Worm (Caenorhabditis elegans) whole organism, midembryonic: Measurements from ENCODE around the gene C16D2.1.

Experiments used
- flt-1 ChIP-seq: fragments of 200-800 bp; sonication (Bioruptor generic); IDR thresholded peaks from 2 replicates; pipeline ENCODE4 v1.3.6; 2022; ENCODE audit warnings: missing genetic modification characterization, missing compliant biosample characterization
- klf-2 ChIP-seq: fragments of 200-800 bp; sonication (Bioruptor generic); conservative IDR thresholded peaks from 2 replicates; pipeline ENCODE4 v1.3.6; 2022; ENCODE audit warnings: missing genetic modification reagents, missing genetic modification characterization, missing compliant biosample characterization
- med-1 ChIP-seq: sonication (generic microtip); optimal IDR thresholded peaks from 2 replicates; lab custom pipeline; 2017; ENCODE audit warnings: missing genetic modification characterization, mild to moderate bottlenecking, missing compliant biosample characterization, antibody characterized with exemption, missing genetic modification reagents; ENCODE audit not compliant: insufficient read depth
- ref-1 ChIP-seq: fragments of 200-800 bp; sonication (Bioruptor generic); conservative IDR thresholded peaks from 2 replicates; pipeline ENCODE4 v1.3.6; 2022; ENCODE audit warnings: missing genetic modification reagents, missing genetic modification characterization, missing compliant biosample characterization
- tab-1 ChIP-seq: fragments of 200-800 bp; sonication (Bioruptor generic); IDR thresholded peaks from 2 replicates; pipeline ENCODE4 v1.3.6; 2022; ENCODE audit warnings: missing genetic modification characterization, missing compliant biosample characterization
- ztf-23 ChIP-seq: fragments of 200-800 bp; sonication (Bioruptor generic); IDR thresholded peaks from 2 replicates; pipeline ENCODE4 v1.3.6; 2022; ENCODE audit warnings: missing genetic modification reagents, missing genetic modification characterization, missing compliant biosample characterization
- ztf-29 ChIP-seq: fragments of 200-800 bp; sonication (Bioruptor generic); IDR thresholded peaks from 2 replicates; pipeline ENCODE4 v1.3.6; 2022; ENCODE audit warnings: missing genetic modification reagents, missing genetic modification characterization, missing compliant biosample characterization

- TF ChIP-seq ref-1 (GFP tag; lab: Robert Waterston, UW): no peak
- no peak for TF ChIP-seq ztf-23
- no peak for TF ChIP-seq flt-1 (GFP tag; lab: Robert Waterston, UW)
- TF ChIP-seq tab-1 (GFP tag; lab: Robert Waterston, UW): no peak
- no peak for TF ChIP-seq ztf-29
- no peak for TF ChIP-seq med-1 (GFP tag; lab: Kevin White, UChicago)
- no peak for TF ChIP-seq klf-2 (GFP tag; lab: Robert Waterston, UW)
Observed at ce11 chrII:9127379-9127778, 4.1 kb upstream of the C16D2.1 start.
